Worm (Caenorhabditis elegans): ENCODE data around the gene dhcr-7.

Gene dhcr-7

DNA sequence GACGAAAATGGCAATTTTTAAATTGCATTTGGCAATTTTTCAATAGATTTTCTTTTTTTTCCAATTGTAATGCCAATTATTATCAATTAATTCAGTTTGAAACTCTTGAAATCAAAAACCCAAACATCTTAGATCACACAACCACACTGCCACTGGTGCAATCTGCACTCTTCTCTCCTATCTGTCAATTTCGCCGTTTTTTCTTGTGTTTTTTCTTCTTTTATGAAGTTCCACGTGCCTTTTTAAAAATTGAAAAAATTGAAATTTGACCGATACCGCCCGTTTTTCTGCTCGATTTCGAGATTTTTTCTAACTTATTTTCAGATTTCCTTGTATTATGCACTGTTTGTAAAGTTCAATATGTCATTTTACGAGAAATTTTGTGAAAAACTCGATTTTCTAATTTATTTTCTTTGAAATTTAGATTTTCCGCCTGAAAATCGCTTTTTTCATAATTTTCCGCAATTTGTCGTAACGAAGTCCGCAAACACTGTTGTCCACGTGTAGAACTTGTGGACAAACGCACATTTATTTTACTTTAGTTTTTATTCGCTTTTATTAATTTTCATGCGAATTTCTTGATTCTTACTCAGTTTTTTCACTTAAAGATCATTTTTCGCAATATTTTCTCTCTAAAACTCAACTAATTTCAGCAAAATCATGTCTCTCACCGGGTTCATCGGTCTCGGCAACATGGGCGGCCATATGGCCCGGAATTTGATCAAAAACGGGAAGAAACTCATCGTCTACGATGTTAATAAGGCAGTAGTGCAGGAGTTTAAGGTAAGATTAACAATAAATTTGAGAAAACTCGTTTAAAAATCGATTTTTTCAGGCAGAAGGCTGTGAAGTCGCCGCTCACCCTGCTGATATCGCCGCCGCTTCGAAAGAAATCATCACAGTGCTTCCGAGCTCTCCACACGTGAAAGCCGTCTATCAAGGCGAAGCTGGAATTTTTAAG lies 8.4 kb upstream of the dhcr-7 start, which contains the start of gene B0250.5:
TSS of gene B0250.5 (plus strand) at position 654 of the 961 bp plus-strand sequence.
- TF ChIP-seq unc-62 (GFP tag; optimal IDR thresholded peaks at IDR 0.05), result no peak

DNA sequence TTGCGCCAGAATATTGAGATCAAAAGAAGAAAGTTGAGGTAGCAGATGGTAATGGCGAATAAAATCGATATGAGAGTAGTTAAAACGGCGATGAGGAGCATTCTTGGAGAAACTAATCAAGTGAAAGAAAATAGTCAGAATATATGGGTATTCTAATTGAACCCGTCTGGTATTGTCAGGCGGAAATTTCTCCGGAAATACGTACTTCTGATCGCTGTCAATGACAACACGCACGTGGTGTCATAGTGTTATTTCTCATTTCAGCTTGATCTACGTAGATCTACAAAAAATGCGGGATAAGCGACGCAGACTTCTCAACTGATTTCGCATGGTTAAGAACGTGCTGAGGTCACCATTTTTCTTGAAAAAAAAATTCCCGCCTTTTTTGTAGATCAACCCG lies 7.2 kb upstream of the dhcr-7 start, which contains the start of gene srbc-79:
TSS of gene srbc-79 (minus strand) at position 101 of the 400 bp plus-strand sequence.
- no peak for TF ChIP-seq unc-62 (GFP tag; optimal IDR thresholded peaks at IDR 0.05)

DNA sequence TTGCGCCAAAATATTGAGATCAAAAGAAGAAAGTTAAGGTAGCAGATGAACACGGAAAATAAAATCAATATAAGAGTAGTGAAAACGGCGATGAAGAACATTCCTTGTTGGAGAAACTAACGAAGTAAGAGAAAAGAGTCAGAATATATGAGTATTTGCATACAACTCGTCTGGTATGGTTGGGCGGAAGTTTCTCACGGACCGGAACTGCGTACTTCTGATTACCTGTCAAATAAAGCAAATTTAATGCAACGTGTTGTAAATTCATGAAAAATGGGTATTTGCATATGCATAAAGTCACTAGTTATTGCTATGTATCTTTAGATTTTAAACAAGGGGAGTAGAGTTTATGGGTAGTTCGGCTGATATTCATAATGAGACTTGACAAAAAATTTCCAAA lies 3.9 kb upstream of the dhcr-7 start, which contains the start of gene srbc-78:
TSS of gene srbc-78 (minus strand) at position 101 of the 400 bp plus-strand sequence.
- no peak for TF ChIP-seq unc-62 (GFP tag; optimal IDR thresholded peaks at IDR 0.05)

DNA sequence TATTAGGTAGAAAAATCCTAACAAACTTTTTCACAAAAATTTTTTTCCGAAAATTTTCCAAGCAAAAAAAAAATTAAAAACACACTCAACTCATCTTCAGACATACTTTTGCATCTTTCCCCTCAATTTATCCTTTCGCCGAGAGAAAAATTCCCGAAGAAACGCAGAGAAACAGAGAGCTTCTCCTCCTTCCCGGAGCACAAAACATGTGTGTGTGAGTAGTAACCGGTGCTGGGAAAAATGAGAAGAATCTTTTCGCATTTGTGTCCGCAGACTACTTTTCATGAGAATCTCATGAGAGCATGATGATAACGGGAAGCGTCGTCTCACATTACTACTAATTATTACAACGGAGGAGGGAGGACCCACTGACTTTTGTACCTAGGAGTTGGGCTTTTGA lies 1.4 kb upstream of the dhcr-7 start:
- no peak for TF ChIP-seq unc-62 (GFP tag; optimal IDR thresholded peaks at IDR 0.05)

DNA sequence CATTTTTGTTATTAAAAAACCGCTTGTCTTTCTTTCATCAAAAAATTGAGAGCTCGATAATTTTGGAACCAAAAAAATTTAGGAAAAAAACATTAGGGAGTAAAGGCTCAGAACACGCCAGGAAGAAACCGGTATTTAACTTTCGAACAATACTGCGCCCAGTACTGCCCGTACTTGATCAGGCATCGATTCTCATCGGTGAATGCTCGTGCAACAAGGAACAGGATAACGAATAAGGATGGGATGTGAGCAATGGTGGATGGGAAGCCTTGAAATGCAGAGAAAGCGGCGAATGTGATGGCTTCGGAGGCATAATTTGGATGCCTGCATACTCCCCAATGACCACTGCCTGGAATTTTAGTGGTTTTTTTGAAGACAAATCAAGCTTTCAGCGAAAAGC lies 4.4 kb downstream of the dhcr-7 start:
- no peak for TF ChIP-seq unc-62 (GFP tag; optimal IDR thresholded peaks at IDR 0.05)

DNA sequence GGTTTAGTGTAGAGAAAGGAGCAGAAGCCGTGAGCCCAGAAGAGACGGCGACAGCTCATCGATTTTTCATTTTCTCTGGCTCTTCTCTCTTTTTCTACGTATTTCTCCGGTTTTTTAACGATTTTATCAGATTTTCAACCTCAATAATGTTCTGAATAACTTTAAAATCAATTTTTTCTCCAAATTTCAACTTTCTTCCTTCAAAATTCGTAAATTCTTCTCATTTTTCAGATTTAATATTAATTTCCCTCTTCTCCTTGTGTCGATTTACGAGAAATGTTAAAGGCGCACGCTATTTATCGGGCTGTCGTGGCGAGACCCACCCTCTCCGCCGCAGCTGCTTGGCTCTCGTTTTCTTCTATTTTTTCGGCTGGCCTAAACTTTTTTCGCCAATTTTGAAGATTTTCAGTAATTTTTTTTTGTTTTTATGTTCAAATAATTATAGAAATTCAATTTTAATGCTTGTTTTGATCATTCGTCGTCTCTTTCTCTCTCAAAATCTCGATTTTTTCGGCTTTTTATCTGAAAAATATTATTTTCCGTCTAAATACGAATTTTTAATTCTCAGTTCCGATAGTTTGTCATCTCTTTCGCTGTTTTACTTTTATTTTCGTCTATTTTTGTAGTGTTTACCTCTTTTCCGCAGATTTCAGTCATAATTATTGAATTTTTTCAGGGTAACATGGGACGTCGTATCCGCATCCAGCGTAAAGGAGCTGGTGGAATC lies 6.0 kb downstream of the dhcr-7 start, which contains the start of the genes calf-1 and rpl-2:
TSS of gene calf-1 (minus strand) at position 77 of the 727 bp plus-strand sequence.
TSS of gene rpl-2 (plus strand) at position 677 of the 727 bp plus-strand sequence.
- TF ChIP-seq unc-62 (GFP tag; optimal IDR thresholded peaks at IDR 0.05), result no peak

DNA sequence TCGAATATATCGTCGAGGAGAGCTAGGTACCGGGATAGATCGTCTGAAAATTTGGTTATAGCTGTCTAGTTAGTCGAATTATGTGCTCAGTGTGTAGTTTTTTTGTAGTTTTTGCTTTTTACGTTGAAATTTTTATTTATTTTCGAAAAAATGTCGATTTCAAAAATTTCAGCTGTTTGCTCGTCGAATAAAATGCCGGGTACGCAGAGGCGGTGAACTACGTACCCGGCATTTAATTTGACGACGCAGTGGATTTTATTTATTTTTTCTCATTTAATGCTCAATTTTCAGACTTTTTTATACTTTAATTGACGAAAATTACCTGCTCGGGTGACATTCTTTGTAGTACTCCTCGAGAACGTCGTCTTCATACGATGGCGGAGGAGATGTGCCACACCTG lies 8.2 kb downstream of the dhcr-7 start:
- no peak for TF ChIP-seq unc-62 (GFP tag; optimal IDR thresholded peaks at IDR 0.05)

DNA sequence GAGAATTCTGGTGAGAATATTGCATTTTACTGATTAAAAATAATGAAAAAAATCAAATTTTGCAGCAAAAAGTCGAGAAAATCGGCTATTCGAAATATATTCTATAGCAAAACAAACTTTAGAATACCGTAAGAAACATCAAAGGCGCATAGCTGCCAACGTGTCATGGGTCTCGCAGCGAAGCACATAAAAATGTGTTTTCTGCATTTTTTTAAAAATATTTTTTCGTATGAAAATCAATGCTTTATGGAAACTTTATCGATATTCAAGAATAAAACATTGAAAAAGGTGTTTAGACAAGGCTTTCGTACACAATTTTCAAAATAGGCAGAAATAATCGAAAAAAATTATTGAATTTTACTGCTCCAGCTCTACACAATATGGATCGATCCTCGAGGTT lies 8.7 kb downstream of the dhcr-7 start:
- TF ChIP-seq unc-62 (GFP tag; optimal IDR thresholded peaks at IDR 0.05), result no peak

DNA sequence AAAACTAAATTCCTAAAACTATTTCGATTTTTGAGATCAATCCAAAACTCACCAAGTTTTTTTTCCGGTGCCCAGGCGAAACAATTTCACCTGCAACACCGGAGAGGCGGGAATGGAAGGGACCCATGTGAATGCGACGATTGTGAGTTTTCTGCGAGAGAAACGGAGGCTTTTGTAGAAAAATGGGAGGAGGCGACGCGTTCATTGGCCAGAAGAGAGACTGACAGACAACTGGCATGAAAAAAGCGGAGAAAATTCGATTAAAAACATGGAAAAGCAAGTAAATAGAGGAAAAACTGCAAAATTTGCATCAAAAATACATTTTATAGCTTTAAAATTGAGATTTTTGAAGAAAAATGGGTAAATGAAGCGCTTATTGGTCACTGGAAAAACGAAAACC lies 9.4 kb downstream of the dhcr-7 start, which contains the start of gene B0250.7:
TSS of gene B0250.7 (minus strand) at position 232 of the 400 bp plus-strand sequence.
- no peak for TF ChIP-seq unc-62 (GFP tag; optimal IDR thresholded peaks at IDR 0.05)

DNA sequence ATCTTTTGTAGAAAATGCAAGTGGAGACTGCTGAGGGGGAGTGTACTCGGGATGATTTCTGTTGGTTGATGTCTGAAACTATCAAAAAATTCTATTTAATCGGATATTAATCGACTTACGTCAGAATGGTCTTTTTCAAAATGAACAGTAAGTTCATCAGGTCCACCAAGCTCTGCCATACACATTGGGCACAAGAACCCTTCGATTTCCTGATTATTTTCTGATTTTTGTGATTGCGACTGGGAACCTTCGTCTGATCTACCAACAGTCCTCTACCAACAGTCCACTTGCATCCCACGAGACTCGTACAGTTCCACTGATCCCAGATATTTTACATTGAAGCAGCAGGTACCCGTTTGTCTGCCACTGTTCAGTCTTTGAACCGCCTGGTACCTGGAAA lies 10.2 kb downstream of the dhcr-7 start:
- TF ChIP-seq unc-62 (GFP tag; optimal IDR thresholded peaks at IDR 0.05), result no peak

DNA sequence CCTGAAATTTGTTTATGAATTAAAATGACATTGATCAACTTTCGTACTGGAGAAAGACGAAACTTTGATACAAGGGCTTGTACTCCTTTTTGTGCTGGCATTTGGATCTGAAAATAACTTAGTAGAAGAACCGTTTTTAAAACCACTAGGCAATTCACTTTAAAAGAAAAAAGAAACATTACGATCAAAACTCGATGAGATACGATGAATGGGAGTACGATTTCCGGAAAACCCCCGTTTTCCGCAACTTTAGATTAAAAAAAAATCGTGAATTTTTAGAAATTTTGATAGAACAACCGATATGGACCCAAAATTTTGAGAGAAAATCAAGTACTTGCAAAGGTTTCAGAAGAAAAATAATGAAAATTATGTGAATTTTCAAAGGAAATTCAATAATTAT lies 14.8 kb downstream of the dhcr-7 start, which contains the start of gene B0250.8:
TSS of gene B0250.8 (minus strand) at position 101 of the 400 bp plus-strand sequence.
- no peak for TF ChIP-seq unc-62 (GFP tag; optimal IDR thresholded peaks at IDR 0.05)

DNA sequence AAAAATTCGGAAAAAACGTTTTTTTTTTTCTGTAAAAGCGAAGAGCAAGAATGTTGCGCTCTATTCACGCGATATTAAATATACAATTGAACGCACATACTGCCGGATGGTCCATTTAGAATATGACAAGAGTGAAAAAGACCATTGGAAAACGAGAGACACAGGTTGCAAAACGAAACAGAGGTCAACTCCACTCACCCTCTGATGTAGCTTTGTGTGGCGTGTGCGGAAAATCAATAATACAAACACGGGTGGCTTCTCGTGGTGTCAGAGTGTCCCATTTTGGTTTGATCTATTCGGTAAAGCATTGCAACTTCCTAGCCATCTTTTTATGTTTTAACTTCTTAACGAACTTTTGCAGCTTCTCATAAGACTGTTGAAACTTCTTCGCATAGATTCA lies 20.4 kb downstream of the dhcr-7 start:
- no peak for TF ChIP-seq unc-62 (GFP tag; optimal IDR thresholded peaks at IDR 0.05)

DNA sequence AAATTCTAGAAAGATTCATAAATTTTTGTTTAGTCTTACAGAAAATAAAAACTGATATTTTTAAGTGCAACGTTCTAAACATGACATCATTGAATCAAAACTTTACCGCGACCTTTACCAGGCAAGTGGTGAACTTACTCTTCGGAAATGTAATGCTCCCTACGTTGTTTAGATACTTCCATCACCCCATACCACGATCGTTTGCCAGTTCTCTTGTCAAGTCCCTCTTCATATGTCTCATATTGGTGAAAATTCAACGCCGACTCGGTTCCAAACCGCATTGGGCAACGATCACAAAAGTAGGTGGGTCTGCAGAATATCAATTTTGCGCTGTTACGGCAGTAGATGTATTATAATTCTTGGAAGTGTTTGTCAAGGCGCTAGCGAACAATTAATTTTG lies 24.4 kb downstream of the dhcr-7 start, which contains the start of gene B0250.18:
TSS of gene B0250.18 (minus strand) at position 101 of the 400 bp plus-strand sequence.
- TF ChIP-seq unc-62 (GFP tag; optimal IDR thresholded peaks at IDR 0.05), result no peak

DNA sequence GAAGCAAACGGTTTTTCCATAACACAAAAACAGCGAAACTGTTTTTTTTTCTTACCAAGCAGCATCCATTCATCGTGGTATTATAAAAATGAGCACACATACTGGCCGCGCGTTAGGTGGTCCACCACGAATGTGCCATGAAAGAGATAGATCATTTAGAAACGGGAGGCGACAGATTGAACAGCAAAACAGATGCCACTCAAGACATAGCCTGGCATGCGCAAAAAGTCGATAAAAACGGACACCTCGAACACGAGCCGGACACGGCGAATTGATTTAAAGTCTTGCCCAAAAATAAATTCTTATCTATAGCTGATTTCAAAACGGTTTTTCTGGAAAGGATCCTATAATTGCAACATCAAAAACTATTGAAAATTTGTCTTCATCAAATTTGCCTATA lies 28.0 kb downstream of the dhcr-7 start:
- TF ChIP-seq unc-62 (GFP tag; optimal IDR thresholded peaks at IDR 0.05), result no peak

DNA sequence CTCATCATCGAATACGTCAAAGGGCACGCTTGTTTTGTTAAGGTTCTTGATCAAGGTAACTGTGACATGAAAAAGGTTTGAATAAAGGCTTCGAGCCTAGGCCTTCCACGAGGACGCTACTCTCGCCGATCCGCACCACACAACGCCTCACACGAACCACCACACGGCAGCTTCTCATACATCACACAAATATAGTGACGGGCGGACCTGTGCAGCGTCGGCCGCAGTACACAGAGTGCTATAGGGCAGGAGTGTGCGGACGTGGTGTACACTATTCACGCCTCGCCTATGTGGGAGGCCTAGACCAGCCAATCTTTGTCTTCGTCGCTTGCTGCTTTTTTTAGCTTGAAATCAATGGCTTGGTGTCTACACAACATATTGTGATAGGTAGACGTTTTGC lies 29.5 kb downstream of the dhcr-7 start:
- no peak for TF ChIP-seq unc-62 (GFP tag; optimal IDR thresholded peaks at IDR 0.05)

DNA sequence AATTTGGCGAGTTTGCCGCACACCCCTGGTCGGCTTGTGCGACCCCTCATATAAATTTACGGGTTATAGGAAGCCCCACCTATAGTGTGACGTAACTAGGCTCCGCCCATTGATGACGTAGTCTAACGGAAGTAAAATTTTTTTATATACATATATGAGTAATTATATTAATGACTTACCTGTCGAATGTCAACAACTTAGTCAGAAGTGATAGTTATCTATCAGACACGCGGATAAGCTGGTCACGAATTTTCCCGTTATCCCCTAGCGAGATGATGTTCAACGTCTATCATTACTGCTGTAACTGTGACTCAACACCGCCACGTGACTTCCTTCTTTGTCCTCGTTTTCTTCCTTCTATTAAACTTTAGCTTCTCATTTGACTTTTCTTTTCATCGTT lies 31.4 kb downstream of the dhcr-7 start, which contains the start of gene srd-70:
TSS of gene srd-70 (plus strand) at position 301 of the 400 bp plus-strand sequence.
- TF ChIP-seq unc-62 (GFP tag; optimal IDR thresholded peaks at IDR 0.05), result no peak

Data from whole organism, dauer.